Worm (Caenorhabditis elegans): Measurements from ENCODE around the gene B0280.17.

DNA sequence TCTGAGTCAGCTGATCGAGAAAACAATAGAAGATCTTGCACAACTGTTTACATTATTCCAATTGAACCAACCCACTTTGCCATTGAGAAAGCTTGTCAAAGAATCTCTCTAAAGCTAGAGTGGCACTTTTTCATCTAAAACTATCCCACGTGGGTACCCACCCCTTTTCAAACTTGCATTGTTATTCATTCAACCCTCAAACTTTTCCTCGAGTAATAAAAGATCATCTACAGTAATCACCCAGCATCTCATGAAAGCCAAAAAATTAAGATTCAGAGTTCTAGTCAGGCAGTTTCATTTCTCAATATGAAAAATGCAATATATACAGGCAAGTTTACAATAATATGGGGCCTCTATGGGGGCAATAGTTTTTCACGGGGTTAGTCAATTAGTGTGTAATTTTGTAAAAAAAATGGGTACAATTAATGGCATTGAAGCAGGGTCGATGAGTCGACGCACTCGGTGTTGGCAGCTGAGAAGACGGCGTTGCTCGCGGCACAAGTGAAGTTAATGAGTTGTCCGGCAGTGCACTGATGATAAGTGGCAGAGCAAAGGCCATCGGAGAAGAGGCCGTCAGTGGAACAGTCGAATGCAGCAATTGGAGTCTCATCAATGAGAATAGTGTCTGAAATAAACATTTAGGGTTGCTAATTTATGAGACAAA lies 34.0 kb downstream of the B0280.17 start:
- no peak for TF ChIP-seq daf-8 (GFP tag; IDR thresholded peaks at IDR 0.05)
- TF ChIP-seq unc-62 (GFP tag; optimal IDR thresholded peaks at IDR 0.05 in 1 of 2): no peak
- no peak for TF ChIP-seq unc-62 (tag; optimal IDR thresholded peaks at IDR 0.05)
- TF ChIP-seq nhr-11 (tag; optimal IDR thresholded peaks at IDR 0.05): no peak
